Fruit fly (Drosophila melanogaster): ENCODE data around the gene CG1113.
A peak's percentile ranks its signal among the peaks of the same experiment; 100 is the strongest.

Gene CG1113

DNA sequence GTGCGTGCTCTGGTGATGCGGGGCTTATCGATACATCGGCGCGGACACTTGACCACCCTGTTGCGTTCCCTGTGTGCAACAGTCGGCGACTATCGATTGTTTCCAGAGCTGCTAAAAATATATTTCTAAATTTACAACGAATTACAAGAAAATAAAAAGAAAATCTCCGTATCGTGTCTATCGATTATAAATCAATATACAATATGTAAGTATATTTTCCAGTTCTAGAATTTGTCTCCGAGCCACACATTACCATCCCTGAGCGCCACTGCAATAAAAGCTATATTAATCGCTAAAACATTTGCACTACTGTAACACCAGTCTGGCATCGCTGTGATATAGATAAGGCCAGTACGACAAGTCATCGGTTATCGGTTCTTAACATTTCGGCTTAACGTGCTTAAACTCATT is 20.8 kb upstream of the CG1113 start, which contains the start of the genes Kat60 and Mms19:
TSS of gene Kat60 (minus strand) at position 13 of the 411 bp plus-strand sequence.
TSS of gene Mms19 (plus strand) at position 347 of the 411 bp plus-strand sequence.
- TF ChIP-seq prd (optimal IDR thresholded peaks at IDR 0.05) = no peak
- peak; percentile 84 for TF ChIP-seq prd (GFP tag; IDR thresholded peaks at IDR 0.05)
- no peak for TF ChIP-seq cg (GFP tag; optimal IDR thresholded peaks at IDR 0.05)
- peak; percentile 82 for TF ChIP-seq mam (GFP tag; optimal IDR thresholded peaks at IDR 0.05)
- peak; percentile 85; the same call in 1 of the 2 replicates for TF ChIP-seq slbo (GFP tag; IDR thresholded peaks at IDR 0.05)
- no peak for TF ChIP-seq CG1832 (GFP tag; optimal IDR thresholded peaks at IDR 0.05)
- no peak for TF ChIP-seq CG5180 (GFP tag; optimal IDR thresholded peaks at IDR 0.05)
- TF ChIP-seq Dref (GFP tag; IDR thresholded peaks at IDR 0.05) = peak; percentile 92
- no peak for TF ChIP-seq CG18262 (tag; optimal IDR thresholded peaks at IDR 0.05)
- no peak for TF ChIP-seq Nf-YA (GFP tag; IDR thresholded peaks at IDR 0.05)
- TF ChIP-seq lilli (GFP tag; optimal IDR thresholded peaks at IDR 0.05) = peak; percentile 87
- peak; percentile 58 for TF ChIP-seq HmgZ (tag; optimal IDR thresholded peaks at IDR 0.05)
- TF ChIP-seq tup (GFP tag; optimal IDR thresholded peaks at IDR 0.05) = no peak
- TF ChIP-seq CG11456 (GFP tag; IDR thresholded peaks at IDR 0.05) = peak; percentile 72; the same call in 2 of the 3 replicates
- peak; percentile 59; the same call in 2 of the 3 replicates for TF ChIP-seq ci (GFP tag; IDR thresholded peaks at IDR 0.05)
- TF ChIP-seq CG10654 (GFP tag; optimal IDR thresholded peaks at IDR 0.05) = peak; percentile 50
- TF ChIP-seq Atf3 (GFP tag; optimal IDR thresholded peaks at IDR 0.05) = peak; percentile 56
- no peak for TF ChIP-seq CG15073 (GFP tag; optimal IDR thresholded peaks at IDR 0.05)
- TF ChIP-seq dysf (GFP tag; IDR thresholded peaks at IDR 0.05) = peak; percentile 69; the same call in 2 of the 3 replicates
- TF ChIP-seq mld (GFP tag; IDR thresholded peaks at IDR 0.05; ENCODE audit: partially characterized antibody) = peak; percentile 80
- peak; percentile 65 for TF ChIP-seq shn (GFP tag; optimal IDR thresholded peaks at IDR 0.05)
- peak; percentile 66 for TF ChIP-seq az2 (GFP tag; optimal IDR thresholded peaks at IDR 0.05)
- TF ChIP-seq Oli (tag; optimal IDR thresholded peaks at IDR 0.05) = no peak
- peak; percentile 74 for TF ChIP-seq CG2712 (tag; optimal IDR thresholded peaks at IDR 0.05)
- TF ChIP-seq Ptx1 (GFP tag; IDR thresholded peaks at IDR 0.05) = peak; percentile 84
- TF ChIP-seq CG17802 (tag; optimal IDR thresholded peaks at IDR 0.05) = peak; percentile 45
- peak; percentile 36 for TF ChIP-seq CG3163 (GFP tag; optimal IDR thresholded peaks at IDR 0.05)
- no peak for TF ChIP-seq CG10431 (GFP tag; optimal IDR thresholded peaks at IDR 0.05)
- TF ChIP-seq sc (optimal IDR thresholded peaks at IDR 0.05) = no peak
- no peak for TF ChIP-seq sc (GFP tag; optimal IDR thresholded peaks at IDR 0.05)
- TF ChIP-seq twi (tag; optimal IDR thresholded peaks at IDR 0.05) = no peak
- TF ChIP-seq ERR (GFP tag; optimal IDR thresholded peaks at IDR 0.05) = peak; percentile 21
- peak; percentile 35 for TF ChIP-seq CG7786 (GFP tag; optimal IDR thresholded peaks at IDR 0.05)
- TF ChIP-seq Kr (GFP tag; optimal IDR thresholded peaks at IDR 0.05) = no peak
- peak; percentile 97 for TF ChIP-seq CG42726 (GFP tag; IDR thresholded peaks at IDR 0.05; ENCODE audit: partially characterized antibody)
- TF ChIP-seq CG10462 (GFP tag; optimal IDR thresholded peaks at IDR 0.05) = no peak
- TF ChIP-seq luna (GFP tag; optimal IDR thresholded peaks at IDR 0.05) = no peak
- TF ChIP-seq unc-4 (GFP tag; IDR thresholded peaks at IDR 0.05; ENCODE audit: partially characterized antibody) = peak; percentile 90
- TF ChIP-seq Mad (GFP tag; optimal IDR thresholded peaks at IDR 0.05) = peak; percentile 73
- peak; percentile 33 for TF ChIP-seq kni (GFP tag; optimal IDR thresholded peaks at IDR 0.05)
- no peak for TF ChIP-seq CG1529 (GFP tag; optimal IDR thresholded peaks at IDR 0.05)
- no peak for TF ChIP-seq usp (GFP tag; optimal IDR thresholded peaks at IDR 0.05)
- no peak for TF ChIP-seq ap (GFP tag; IDR thresholded peaks at IDR 0.05)
- no peak for TF ChIP-seq Dip2 (GFP tag; IDR thresholded peaks at IDR 0.05)
- peak; percentile 62 for TF ChIP-seq CG1647 (GFP tag; optimal IDR thresholded peaks at IDR 0.05)
- no peak for TF ChIP-seq tap (tag; optimal IDR thresholded peaks at IDR 0.05)
- TF ChIP-seq kay (GFP tag; optimal IDR thresholded peaks at IDR 0.05) = peak; percentile 58
- TF ChIP-seq tin (GFP tag; optimal IDR thresholded peaks at IDR 0.05) = peak; percentile 73
- peak; percentile 97 for TF ChIP-seq CG2116 (GFP tag; optimal IDR thresholded peaks at IDR 0.05)
- TF ChIP-seq CG8089 (GFP tag; optimal IDR thresholded peaks at IDR 0.05) = peak; percentile 38
- TF ChIP-seq CG7987 (GFP tag; optimal IDR thresholded peaks at IDR 0.05) = no peak
- no peak for TF ChIP-seq sr (GFP tag; IDR thresholded peaks at IDR 0.05)

Data from whole organism, embryonic.